Fruit fly (Drosophila melanogaster) whole organism, pupa: ENCODE results near the gene mrn.
A peak's percentile ranks its signal among the peaks of the same experiment; 100 is the strongest.

Experiments used
- CG10348 ChIP-seq: fragments of 200-800 bp; sonication (Bioruptor generic); IDR thresholded peaks from 2 replicates; pipeline ENCODE4 v1.3.6; 2022; ENCODE audit warnings: missing biosample characterization, missing genetic modification characterization
- CG12605 ChIP-seq: fragments of 200-800 bp; sonication (Bioruptor generic); IDR thresholded peaks from 2 replicates; pipeline ENCODE4 v1.3.6; 2022; ENCODE audit warnings: missing biosample characterization, missing genetic modification characterization
- CG13204 ChIP-seq: fragments of 200-800 bp; sonication (Bioruptor generic); optimal IDR thresholded peaks from 2 replicates; lab custom pipeline; 2018; ENCODE audit warnings: missing biosample characterization, mild to moderate bottlenecking, missing genetic modification characterization, moderate library complexity
- CG14655 ChIP-seq: fragments of 200-800 bp; sonication (Bioruptor generic); optimal IDR thresholded peaks from 3 replicates; lab custom pipeline; 2017; ENCODE audit warnings: mild to moderate bottlenecking, missing biosample characterization, missing genetic modification reagents, missing genetic modification characterization
- CG15710 ChIP-seq: fragments of 200-800 bp; sonication (Bioruptor generic); optimal IDR thresholded peaks from 2 replicates; lab custom pipeline; 2018; ENCODE audit warnings: missing biosample characterization, mild to moderate bottlenecking, missing genetic modification characterization, moderate library complexity
- CG17806 ChIP-seq: fragments of 200-800 bp; sonication (Bioruptor generic); optimal IDR thresholded peaks from 2 replicates; lab custom pipeline; 2018; ENCODE audit warnings: missing biosample characterization, mild to moderate bottlenecking, missing genetic modification characterization, moderate library complexity
- CG32121 ChIP-seq: fragments of 200-800 bp; sonication (Bioruptor generic); IDR thresholded peaks from 2 replicates; pipeline ENCODE4 v1.3.6; 2022; ENCODE audit warnings: missing biosample characterization, missing genetic modification characterization
- CG34367 ChIP-seq: fragments of 200-800 bp; sonication (Bioruptor generic); optimal IDR thresholded peaks from 2 replicates; lab custom pipeline; 2018; ENCODE audit warnings: missing biosample characterization, mild to moderate bottlenecking, missing genetic modification characterization
- CG4496 ChIP-seq: fragments of 200-800 bp; sonication (Bioruptor generic); IDR thresholded peaks from 3 replicates; pipeline ENCODE4 v1.3.6; 2022; ENCODE audit warnings: missing biosample characterization, missing genetic modification characterization
- CG8159 ChIP-seq: fragments of 200-800 bp; sonication (Bioruptor generic); optimal IDR thresholded peaks from 3 replicates; lab custom pipeline; 2018; ENCODE audit warnings: missing biosample characterization, mild to moderate bottlenecking, missing genetic modification characterization, moderate library complexity
- CG8301 ChIP-seq: fragments of 200-800 bp; sonication (Bioruptor generic); optimal IDR thresholded peaks from 2 replicates; lab custom pipeline; 2018; ENCODE audit warnings: missing biosample characterization, mild to moderate bottlenecking, missing genetic modification characterization
- CG9948 ChIP-seq: fragments of 200-800 bp; sonication (Bioruptor generic); optimal IDR thresholded peaks from 2 replicates; lab custom pipeline; 2018; ENCODE audit warnings: missing biosample characterization, mild to moderate bottlenecking, missing genetic modification characterization, moderate library complexity
- D1 ChIP-seq: fragments of 200-800 bp; sonication (Bioruptor generic); optimal IDR thresholded peaks from 2 replicates; lab custom pipeline; 2018; ENCODE audit warnings: missing biosample characterization, mild to moderate bottlenecking, missing genetic modification characterization, moderate library complexity
- EcR ChIP-seq: fragments of 200-800 bp; sonication (Bioruptor generic); optimal IDR thresholded peaks from 3 replicates; lab custom pipeline; 2019; ENCODE audit warnings: missing biosample characterization, missing genetic modification characterization, mild to moderate bottlenecking, moderate library complexity, missing genetic modification reagents
- Ets98B ChIP-seq: fragments of 200-800 bp; sonication (Bioruptor generic); IDR thresholded peaks from 2 replicates; pipeline ENCODE4 v1.3.6; 2022; ENCODE audit warnings: missing biosample characterization, missing genetic modification characterization
- Pif1A ChIP-seq: fragments of 200-800 bp; sonication (Bioruptor generic); optimal IDR thresholded peaks from 3 replicates; lab custom pipeline; 2016; ENCODE audit warnings: missing biosample characterization, missing genetic modification characterization
- Pif1B ChIP-seq: fragments of 200-800 bp; sonication (Bioruptor generic); optimal IDR thresholded peaks from 3 replicates; lab custom pipeline; 2016; ENCODE audit warnings: missing biosample characterization, missing genetic modification characterization
- Snoo ChIP-seq: fragments of 200-800 bp; sonication (Bioruptor generic); optimal IDR thresholded peaks from 3 replicates; lab custom pipeline; 2017; ENCODE audit warnings: missing biosample characterization, mild to moderate bottlenecking, missing genetic modification characterization, inconsistent platforms
- fd96Ca ChIP-seq: fragments of 200-800 bp; sonication (Bioruptor generic); IDR thresholded peaks from 3 replicates; pipeline ENCODE4 v1.3.6; 2022; ENCODE audit warnings: missing biosample characterization, missing genetic modification characterization
- gl ChIP-seq: fragments of 200-800 bp; sonication (Bioruptor generic); optimal IDR thresholded peaks from 2 replicates; lab custom pipeline; 2018; ENCODE audit warnings: missing biosample characterization, mild to moderate bottlenecking, missing genetic modification characterization
- rn ChIP-seq: fragments of 200-800 bp; sonication (Bioruptor generic); IDR thresholded peaks from 2 replicates; pipeline ENCODE4 v1.3.6; 2022; ENCODE audit warnings: missing biosample characterization, missing genetic modification characterization

mrn gene

dm6 chr3L:15536550-15536949 lies 43.8 kb downstream of the mrn start:
- TF ChIP-seq rn (GFP tag; lab: Robert Waterston, UW) = no peak

DNA sequence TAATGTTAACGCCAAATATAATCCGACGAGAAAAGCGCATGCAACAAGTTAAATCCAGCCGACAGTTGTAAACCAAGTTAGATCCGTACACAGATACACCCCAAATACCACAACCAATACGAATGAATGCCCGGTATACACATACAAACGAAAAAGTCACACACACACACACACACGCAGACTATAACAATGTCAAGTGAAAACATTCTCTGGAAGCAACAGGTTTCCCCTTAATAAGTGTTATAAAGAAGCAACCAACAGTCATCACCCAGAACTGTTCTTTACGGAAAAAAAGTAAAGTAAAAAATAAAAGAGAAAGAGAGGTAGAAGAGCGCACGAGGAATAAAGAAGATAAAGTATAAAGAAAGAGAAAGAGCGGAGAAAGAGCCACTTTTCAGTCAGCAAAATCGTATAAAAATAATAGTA lies 44.5 kb downstream of the mrn start:
- TF ChIP-seq CG13204 (GFP tag; lab: Kevin White, UChicago) (no peak), D1 (tag; lab: Kevin White, UChicago) (no peak), EcR (peak; percentile 12), CG9948 (no peak), rn (GFP tag; lab: Robert Waterston, UW) (no peak), fd96Ca (no peak), CG8159 (tag; lab: Kevin White, UChicago) (peak; percentile 13), CG12605 (GFP tag; lab: Robert Waterston, UW) (peak; percentile 76)

dm6 chr3L:15535228-15535598 lies 45.1 kb downstream of the mrn start, which contains the start of gene CrebA:
Gene CrebA, plus strand, starts transcription at chr3L:15535395.
- peak; percentile 11; the same call in 1 of the 2 replicates for TF ChIP-seq CG32121 (GFP tag; lab: Robert Waterston, UW)
- TF ChIP-seq Snoo (tag; lab: Kevin White, UChicago) = no peak
- TF ChIP-seq CG17806 (tag; lab: Kevin White, UChicago) = no peak
- TF ChIP-seq CG8159 (tag; lab: Kevin White, UChicago) = no peak
- TF ChIP-seq CG10348 (GFP tag; lab: Robert Waterston, UW) = no peak
- TF ChIP-seq fd96Ca = no peak
- no peak for TF ChIP-seq gl (tag; lab: Kevin White, UChicago)
- no peak for TF ChIP-seq CG14655
- no peak for TF ChIP-seq rn (GFP tag; lab: Robert Waterston, UW)
- no peak for TF ChIP-seq CG8301 (tag; lab: Kevin White, UChicago)
- TF ChIP-seq CG12605 (GFP tag; lab: Robert Waterston, UW) = peak; percentile 88
- no peak for TF ChIP-seq EcR
- no peak for TF ChIP-seq Pif1B (GFP tag; lab: Kevin White, UChicago)
- peak; percentile 56 for TF ChIP-seq CG4496 (GFP tag; lab: Robert Waterston, UW)
- peak; percentile 41; the same call in 1 of the 2 replicates for TF ChIP-seq Ets98B (GFP tag; lab: Robert Waterston, UW)
- no peak for TF ChIP-seq CG34367 (tag; lab: Kevin White, UChicago)
- TF ChIP-seq CG13204 (GFP tag; lab: Kevin White, UChicago) = no peak
- no peak for TF ChIP-seq D1 (tag; lab: Kevin White, UChicago)
- TF ChIP-seq CG15710 (tag; lab: Kevin White, UChicago) = no peak
- TF ChIP-seq Pif1A = no peak
- TF ChIP-seq CG9948 = no peak

DNA sequence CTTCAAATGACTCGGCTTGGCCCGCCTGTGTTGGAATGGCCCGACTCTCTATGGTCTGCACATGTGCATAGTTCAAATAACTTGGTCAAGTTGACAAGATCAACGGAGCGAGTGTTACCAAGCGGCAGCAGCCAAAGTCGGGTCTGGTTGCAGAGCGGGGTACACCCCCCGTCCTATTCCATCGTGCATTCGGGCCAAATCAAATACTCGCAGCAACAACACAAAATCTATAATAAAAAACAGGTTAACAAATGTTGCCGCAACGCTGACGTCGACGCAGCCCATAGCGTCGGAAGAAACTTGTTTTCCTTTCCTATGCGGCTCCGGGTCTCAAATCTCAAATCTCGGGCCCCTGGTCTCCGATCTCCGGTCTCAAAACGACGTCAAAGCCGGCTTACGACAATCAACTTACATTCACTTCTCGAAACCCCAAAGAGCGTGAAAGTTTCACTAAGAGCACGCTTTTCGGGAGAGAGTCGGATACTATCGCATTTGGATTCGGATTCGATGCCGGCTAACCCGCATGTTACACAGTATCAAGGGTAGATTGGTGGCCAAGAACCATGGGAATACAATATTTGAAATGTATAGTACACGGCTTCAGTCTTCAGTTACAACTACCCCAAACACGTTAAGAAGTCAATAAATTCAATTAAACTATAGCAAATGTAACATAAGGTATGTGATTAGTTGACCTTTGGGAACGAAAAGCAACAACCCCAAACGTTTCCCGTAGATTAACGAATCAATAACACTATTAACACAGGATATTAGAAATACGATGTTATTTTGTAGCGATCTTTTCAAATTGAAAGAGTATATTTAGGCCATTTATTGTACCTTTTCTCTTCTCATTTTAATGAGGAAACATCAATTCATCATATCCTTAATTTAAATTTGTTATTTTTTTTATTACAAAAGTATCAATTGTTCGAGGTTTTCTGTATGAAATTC lies 45.8 kb downstream of the mrn start:
- TF ChIP-seq CG9948 = peak; percentile 72
- no peak for TF ChIP-seq rn (GFP tag; lab: Robert Waterston, UW)
- TF ChIP-seq CG13204 (GFP tag; lab: Kevin White, UChicago) = no peak
- TF ChIP-seq Snoo (tag; lab: Kevin White, UChicago) = peak; percentile 81
- no peak for TF ChIP-seq EcR
- TF ChIP-seq D1 (tag; lab: Kevin White, UChicago) = no peak
- peak; percentile 59 for TF ChIP-seq CG17806 (tag; lab: Kevin White, UChicago)
- peak; percentile 50 for TF ChIP-seq CG34367 (tag; lab: Kevin White, UChicago)
- peak; percentile 18; the same call in 2 of the 3 replicates for TF ChIP-seq fd96Ca
- TF ChIP-seq gl (tag; lab: Kevin White, UChicago) = no peak
- TF ChIP-seq Ets98B (GFP tag; lab: Robert Waterston, UW) = no peak
- 0 out of 2 replicates have a peak, but pooled peaks have one; percentile 9 for TF ChIP-seq CG12605 (GFP tag; lab: Robert Waterston, UW)
- 0 out of 2 replicates have a peak, but pooled peaks have one; percentile 10 for TF ChIP-seq CG32121 (GFP tag; lab: Robert Waterston, UW)
- TF ChIP-seq CG4496 (GFP tag; lab: Robert Waterston, UW) = peak; percentile 48; the same call in 2 of the 3 replicates
- peak; percentile 69 for TF ChIP-seq Pif1A
- TF ChIP-seq CG15710 (tag; lab: Kevin White, UChicago) = peak; percentile 73
- TF ChIP-seq CG8301 (tag; lab: Kevin White, UChicago) = peak; percentile 72
- TF ChIP-seq CG8159 (tag; lab: Kevin White, UChicago) = peak; percentile 69
- peak; percentile 42 for TF ChIP-seq Pif1B (GFP tag; lab: Kevin White, UChicago)
- peak; percentile 83 for TF ChIP-seq CG14655

- TF ChIP-seq CG8301 (tag; lab: Kevin White, UChicago) = peak; percentile 70
- TF ChIP-seq CG12605 (GFP tag; lab: Robert Waterston, UW) = peak; percentile 15; the same call in 1 of the 2 replicates
- peak; percentile 82 for TF ChIP-seq CG14655
- peak; percentile 68 for TF ChIP-seq CG17806 (tag; lab: Kevin White, UChicago)
- peak; percentile 41 for TF ChIP-seq Ets98B (GFP tag; lab: Robert Waterston, UW)
- TF ChIP-seq CG13204 (GFP tag; lab: Kevin White, UChicago) = peak; percentile 33
- peak; percentile 56 for TF ChIP-seq gl (tag; lab: Kevin White, UChicago)
- TF ChIP-seq Pif1A = peak; percentile 73
- peak; percentile 60; the same call in 1 of the 3 replicates for TF ChIP-seq CG4496 (GFP tag; lab: Robert Waterston, UW)
- peak; percentile 48 for TF ChIP-seq D1 (tag; lab: Kevin White, UChicago)
- peak; percentile 69 for TF ChIP-seq CG8159 (tag; lab: Kevin White, UChicago)
- peak; percentile 79; the same call in 2 of the 3 replicates for TF ChIP-seq fd96Ca
- TF ChIP-seq rn (GFP tag; lab: Robert Waterston, UW) = no peak
- TF ChIP-seq Snoo (tag; lab: Kevin White, UChicago) = peak; percentile 62
- peak; percentile 67 for TF ChIP-seq CG15710 (tag; lab: Kevin White, UChicago)
- peak; percentile 79 for TF ChIP-seq CG9948
- no peak for TF ChIP-seq CG10348 (GFP tag; lab: Robert Waterston, UW)
- peak; percentile 83 for TF ChIP-seq Pif1B (GFP tag; lab: Kevin White, UChicago)
- peak; percentile 61 for TF ChIP-seq CG34367 (tag; lab: Kevin White, UChicago)
- peak; percentile 52 for TF ChIP-seq EcR
- TF ChIP-seq CG32121 (GFP tag; lab: Robert Waterston, UW) = peak; percentile 23; the same call in 1 of the 2 replicates
Measured at dm6 chr3L:15533402-15534129, 46.8 kb downstream of the mrn start.
